Worm (Caenorhabditis elegans) whole organism, early embryonic: Measurements from ENCODE around the gene acy-1.

Experiments
- B0310.2 ChIP-seq: sonication (generic microtip); optimal IDR thresholded peaks from 2 replicates; lab custom pipeline; 2016; ENCODE audit warnings: mild to moderate bottlenecking, missing genetic modification characterization, missing compliant biosample characterization
- F13C5.2 ChIP-seq: sonication (generic microtip); optimal IDR thresholded peaks from 2 replicates; lab custom pipeline; 2017; ENCODE audit warnings: mild to moderate bottlenecking, missing genetic modification characterization, inconsistent platforms, missing compliant biosample characterization
- ama-1 ChIP-seq: fragments of 150-350 bp; optimal IDR thresholded peaks from 2 replicates; lab custom pipeline; 2014
- hnd-1 ChIP-seq: sonication (generic microtip); optimal IDR thresholded peaks from 2 replicates; lab custom pipeline; 2016; ENCODE audit warnings: missing genetic modification characterization, missing compliant biosample characterization
- tbx-11 ChIP-seq: fragments of 200-800 bp; sonication (Bioruptor generic); IDR thresholded peaks from 2 replicates; pipeline ENCODE4 v1.3.6; 2022; ENCODE audit warnings: missing genetic modification characterization, missing compliant biosample characterization

DNA sequence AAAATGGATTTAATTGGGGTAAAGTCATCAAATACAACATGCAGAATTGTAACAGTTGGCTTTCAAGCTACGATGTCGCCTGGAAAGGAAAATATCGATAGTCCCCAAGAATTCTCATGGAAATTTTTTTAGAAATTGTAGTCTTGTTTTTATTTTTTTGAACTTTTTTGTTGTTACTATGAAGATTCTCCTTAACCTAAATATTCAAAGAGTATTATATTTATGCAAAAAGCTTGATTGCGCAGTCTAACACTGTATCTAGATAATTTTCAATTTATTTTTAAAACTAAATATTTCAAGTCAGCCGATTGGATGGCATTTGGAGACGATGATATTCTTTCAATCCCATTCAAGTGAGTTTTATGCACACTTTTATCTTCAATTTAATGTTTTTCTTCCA is 16.7 kb upstream of the acy-1 start, which contains the start of gene pgap-2:
- TF ChIP-seq hnd-1 (no peak), ama-1 (lab: Kevin White, UChicago) (no peak), tbx-11 (GFP tag; lab: Robert Waterston, UW) (no peak), B0310.2 (tag; lab: Kevin White, UChicago) (no peak), F13C5.2 (tag; lab: Kevin White, UChicago) (no peak)
